Worm (Caenorhabditis elegans) whole organism, L3 larva: Measurements from ENCODE around the gene cnnm-5.
A peak's percentile ranks its signal among the peaks of the same experiment; 100 is the strongest.

Experiments used
- ZK546.5 ChIP-seq: sonication (generic microtip); optimal IDR thresholded peaks from 2 replicates; lab custom pipeline; 2017; ENCODE audit warnings: missing biosample characterization, missing genetic modification characterization
- aly-2 ChIP-seq: fragments of 150-350 bp; optimal IDR thresholded peaks from 2 replicates; lab custom pipeline; 2014; ENCODE audit warnings: missing biosample characterization, missing genetic modification characterization
- ama-1 ChIP-seq: fragments of 150-350 bp; optimal IDR thresholded peaks from 2 replicates; lab custom pipeline; 2018
- ceh-16 ChIP-seq: sonication (generic microtip); optimal IDR thresholded peaks from 2 replicates; lab custom pipeline; 2017; ENCODE audit warnings: missing biosample characterization, missing genetic modification characterization
- ceh-28 ChIP-seq: fragments of 150-350 bp; optimal IDR thresholded peaks from 2 replicates; lab custom pipeline; 2014; ENCODE audit warnings: missing biosample characterization, missing genetic modification reagents, missing genetic modification characterization
- ceh-82 ChIP-seq: fragments of 150-350 bp; optimal IDR thresholded peaks from 2 replicates; lab custom pipeline; 2014; ENCODE audit warnings: missing biosample characterization, missing genetic modification characterization
- daf-12 ChIP-seq: fragments of 150-350 bp; optimal IDR thresholded peaks from 2 replicates; lab custom pipeline; 2014; ENCODE audit warnings: missing biosample characterization, missing genetic modification reagents, missing genetic modification characterization
- egl-5 ChIP-seq: fragments of 150-350 bp; optimal IDR thresholded peaks from 2 replicates; lab custom pipeline; 2017; ENCODE audit warnings: missing biosample characterization, missing genetic modification reagents, missing genetic modification characterization, inconsistent platforms
- elt-1 ChIP-seq: fragments of 150-350 bp; optimal IDR thresholded peaks from 2 replicates; lab custom pipeline; 2014; ENCODE audit warnings: missing biosample characterization, missing genetic modification characterization
- elt-2 ChIP-seq: sonication (generic microtip); optimal IDR thresholded peaks from 2 replicates; lab custom pipeline; 2016; ENCODE audit warnings: missing genetic modification reagents, mild to moderate bottlenecking, missing genetic modification characterization, missing compliant biosample characterization
- elt-3 ChIP-seq, 3 experiments: fragments of 150-350 bp in 1 of 3; sonication (generic microtip) in 2 of 3; optimal IDR thresholded peaks; 2 replicates in 2 of 3; 4 replicates in 1 of 3; lab custom pipeline; 2014 to 2017; ENCODE audit warnings: missing biosample characterization in 3 of 3, missing genetic modification characterization in 3 of 3
- eor-1 ChIP-seq, 2 experiments: fragments of 150-350 bp; optimal IDR thresholded peaks; 2 replicates each; lab custom pipeline; 2014 to 2018; ENCODE audit warnings: missing biosample characterization in 2 of 2, missing genetic modification characterization in 2 of 2
- fkh-10 ChIP-seq: sonication (generic microtip); optimal IDR thresholded peaks from 2 replicates; lab custom pipeline; 2017; ENCODE audit warnings: missing biosample characterization, missing genetic modification reagents, missing genetic modification characterization
- fos-1 ChIP-seq: fragments of 150-350 bp; optimal IDR thresholded peaks from 2 replicates; lab custom pipeline; 2014; ENCODE audit warnings: missing biosample characterization, missing genetic modification characterization
- hmg-11 ChIP-seq: sonication (generic microtip); optimal IDR thresholded peaks from 2 replicates; lab custom pipeline; 2016; ENCODE audit warnings: missing genetic modification characterization, missing compliant biosample characterization
- lin-15B ChIP-seq: fragments of 150-350 bp; optimal IDR thresholded peaks from 2 replicates; lab custom pipeline; 2014; ENCODE audit warnings: missing biosample characterization, missing genetic modification characterization
- lin-39 ChIP-seq: fragments of 150-350 bp; optimal IDR thresholded peaks from 2 replicates; lab custom pipeline; 2018; ENCODE audit warnings: missing biosample characterization, missing genetic modification reagents, missing genetic modification characterization
- mdl-1 ChIP-seq: fragments of 150-350 bp; optimal IDR thresholded peaks from 2 replicates; lab custom pipeline; 2014; ENCODE audit warnings: missing biosample characterization, missing genetic modification characterization
- mml-1 ChIP-seq: fragments of 150-350 bp; sonication (generic microtip); optimal IDR thresholded peaks from 3 replicates; lab custom pipeline; 2014; ENCODE audit warnings: missing biosample characterization, missing genetic modification characterization
- nhr-23 ChIP-seq: fragments of 150-350 bp; optimal IDR thresholded peaks from 2 replicates; lab custom pipeline; 2014; ENCODE audit warnings: missing biosample characterization, missing genetic modification reagents, missing genetic modification characterization
- nhr-237 ChIP-seq: fragments of 150-350 bp; optimal IDR thresholded peaks from 2 replicates; lab custom pipeline; 2014; ENCODE audit warnings: missing biosample characterization, missing genetic modification characterization
- nhr-25 ChIP-seq: sonication (generic microtip); optimal IDR thresholded peaks from 2 replicates; lab custom pipeline; 2017; ENCODE audit warnings: missing biosample characterization, missing genetic modification characterization
- nhr-28 ChIP-seq: fragments of 150-350 bp; optimal IDR thresholded peaks from 2 replicates; lab custom pipeline; 2014; ENCODE audit warnings: missing biosample characterization, missing genetic modification characterization
- nhr-43 ChIP-seq: sonication (generic microtip); optimal IDR thresholded peaks from 2 replicates; lab custom pipeline; 2016; ENCODE audit warnings: mild to moderate bottlenecking, missing genetic modification characterization, missing compliant biosample characterization; ENCODE audit not compliant: poor library complexity, severe bottlenecking
- nhr-67 ChIP-seq: fragments of 150-350 bp; optimal IDR thresholded peaks from 2 replicates; lab custom pipeline; 2014; ENCODE audit warnings: missing biosample characterization, missing genetic modification characterization
- nhr-76 ChIP-seq: fragments of 150-350 bp; sonication (generic microtip); optimal IDR thresholded peaks from 5 replicates; lab custom pipeline; 2014; ENCODE audit warnings: missing biosample characterization, missing genetic modification characterization
- nhr-77 ChIP-seq: fragments of 150-350 bp; optimal IDR thresholded peaks from 2 replicates; lab custom pipeline; 2014; ENCODE audit warnings: missing biosample characterization, missing genetic modification characterization
- pha-4 ChIP-seq: fragments of 150-350 bp; optimal IDR thresholded peaks from 2 replicates; lab custom pipeline; 2014; ENCODE audit warnings: missing biosample characterization, missing genetic modification reagents, missing genetic modification characterization
- pqm-1 ChIP-seq: fragments of 150-350 bp; optimal IDR thresholded peaks from 2 replicates; lab custom pipeline; 2017; ENCODE audit warnings: missing biosample characterization, missing genetic modification characterization, inconsistent platforms
- snpc-4 ChIP-seq: fragments of 150-350 bp; optimal IDR thresholded peaks from 2 replicates; lab custom pipeline; 2014; ENCODE audit warnings: missing biosample characterization, missing genetic modification characterization
- tbx-2 ChIP-seq: sonication (generic microtip); optimal IDR thresholded peaks from 2 replicates; lab custom pipeline; 2016; ENCODE audit warnings: mild to moderate bottlenecking, missing genetic modification characterization, missing compliant biosample characterization
- unc-39 ChIP-seq: sonication (generic microtip); optimal IDR thresholded peaks from 4 replicates; lab custom pipeline; 2017; ENCODE audit warnings: missing biosample characterization, missing genetic modification characterization
- zag-1 ChIP-seq: fragments of 150-350 bp; optimal IDR thresholded peaks from 2 replicates; lab custom pipeline; 2014; ENCODE audit warnings: missing biosample characterization, missing genetic modification characterization

cnnm-5 gene

DNA sequence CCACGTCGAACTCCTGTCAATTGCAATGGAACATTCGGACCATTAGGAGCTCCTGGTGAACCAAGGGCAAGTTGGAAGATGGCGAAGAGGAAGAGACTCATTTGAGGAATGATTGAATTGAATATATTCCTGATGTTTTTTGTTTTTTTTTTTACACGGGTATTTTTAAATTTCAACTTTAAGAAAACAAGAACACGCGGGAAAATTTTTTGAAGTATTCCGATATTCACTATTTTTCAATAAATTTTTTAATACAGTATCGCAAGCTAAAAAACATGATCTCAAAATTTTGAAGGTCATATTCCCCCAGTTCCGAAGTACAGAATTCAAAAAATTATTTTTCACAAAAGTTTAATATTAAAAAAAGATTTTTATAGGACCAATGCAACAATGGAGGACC lies at the start of gene cnnm-5:
Gene cnnm-5 (minus strand): TSS at position 101 of the 400 bp plus-strand sequence.
- TF ChIP-seq eor-1 (tag; optimal IDR thresholded peaks at IDR 0.05; lab: Kevin White, UChicago), result no peak
- TF ChIP-seq fkh-10 (GFP tag; lab: Kevin White, UChicago), result no peak
- no peak for TF ChIP-seq nhr-67 (tag; lab: Kevin White, UChicago)
- no peak for TF ChIP-seq snpc-4 (tag; lab: Kevin White, UChicago)

DNA sequence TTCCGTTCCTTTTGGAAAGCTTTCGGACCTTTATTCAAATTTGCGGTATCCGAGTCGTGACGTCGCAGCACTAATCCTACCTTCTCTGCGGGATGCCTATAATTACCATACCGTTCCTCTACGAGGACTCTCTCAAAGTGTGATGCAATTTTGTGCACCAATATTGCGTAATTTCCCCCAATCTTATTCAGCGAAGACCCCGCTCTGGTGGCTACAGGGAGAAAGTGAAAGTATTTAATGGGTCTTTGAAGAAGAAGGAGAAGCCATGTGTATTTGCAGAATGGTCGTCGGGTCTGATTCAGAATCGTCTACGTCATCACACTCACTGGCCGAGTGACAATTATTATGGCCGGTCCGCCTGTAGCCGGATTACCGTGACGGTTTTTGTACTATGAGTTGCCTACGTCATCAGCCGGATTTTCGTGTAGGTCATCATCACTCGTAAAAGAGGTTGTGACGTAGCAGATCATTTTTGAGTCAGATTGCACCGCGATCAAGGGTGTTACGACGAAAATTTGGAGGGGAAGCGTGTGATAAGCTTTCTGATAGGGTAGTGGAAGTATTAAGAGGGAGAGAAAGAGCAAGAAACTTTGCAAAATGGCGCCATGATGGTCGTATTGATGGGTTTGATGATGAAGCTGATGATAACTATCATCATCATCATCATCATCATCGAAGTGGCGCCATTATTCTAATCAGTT lies 47.3 kb upstream of the cnnm-5 start:
- TF ChIP-seq ZK546.5 (tag; lab: Kevin White, UChicago) (no peak), ceh-82 (no peak), mml-1 (tag; lab: Kevin White, UChicago) (no peak), pqm-1 (tag; lab: Kevin White, UChicago) (peak; percentile 60), nhr-67 (tag; lab: Kevin White, UChicago) (no peak), nhr-25 (tag; lab: Kevin White, UChicago) (peak; percentile 47), elt-3 (tag; optimal IDR thresholded peaks at IDR 0.05; lab: Kevin White, UChicago) (no peak), daf-12 (no peak), unc-39 (tag; lab: Kevin White, UChicago) (no peak), nhr-23 (tag; lab: Kevin White, UChicago) (no peak), fkh-10 (GFP tag; lab: Kevin White, UChicago) (no peak), lin-39 (tag; lab: Kevin White, UChicago) (no peak), elt-1 (no peak), nhr-237 (tag; lab: Kevin White, UChicago) (no peak), nhr-28 (tag; lab: Kevin White, UChicago) (no peak), aly-2 (tag; lab: Kevin White, UChicago) (no peak), zag-1 (tag; lab: Kevin White, UChicago) (no peak), pha-4 (no peak), fos-1 (tag; lab: Kevin White, UChicago) (no peak), elt-2 (tag; lab: Kevin White, UChicago) (peak; percentile 61), nhr-77 (no peak), snpc-4 (tag; lab: Kevin White, UChicago) (no peak), lin-15B (tag; lab: Kevin White, UChicago) (no peak), ama-1 (lab: Kevin White, UChicago) (no peak), ceh-16 (tag; lab: Kevin White, UChicago) (no peak)

DNA sequence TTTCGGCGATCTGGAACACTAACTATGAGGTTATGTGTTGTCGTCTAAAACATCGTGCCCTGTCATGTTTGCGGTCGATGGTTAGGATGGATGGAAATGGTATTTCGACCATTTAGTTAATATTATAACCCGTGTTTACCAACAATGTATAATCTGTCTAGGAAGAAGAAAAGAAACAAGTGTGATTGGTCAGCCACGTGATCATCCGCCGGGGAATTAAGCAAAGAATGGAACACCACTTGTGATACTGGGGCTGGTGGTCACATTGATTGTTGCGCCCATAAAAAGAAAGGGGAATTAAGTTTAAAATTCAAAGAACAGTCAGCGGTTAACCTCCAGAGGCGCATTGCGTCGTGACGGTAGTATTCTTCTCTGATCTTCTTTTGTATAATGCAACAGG lies 46.6 kb upstream of the cnnm-5 start:
- peak; percentile 43 for TF ChIP-seq nhr-23 (tag; lab: Kevin White, UChicago)
- peak; percentile 55 for TF ChIP-seq pha-4
- TF ChIP-seq nhr-43 (tag; lab: Kevin White, UChicago), result peak; percentile 53
- TF ChIP-seq nhr-237 (tag; lab: Kevin White, UChicago), result no peak
- TF ChIP-seq nhr-25 (tag; lab: Kevin White, UChicago), result peak; percentile 69
- TF ChIP-seq tbx-2, result no peak
- no peak for TF ChIP-seq hmg-11 (tag; lab: Kevin White, UChicago)
- TF ChIP-seq egl-5 (tag; lab: Kevin White, UChicago), result peak; percentile 56
- TF ChIP-seq elt-2 (tag; lab: Kevin White, UChicago), result peak; percentile 58
- TF ChIP-seq, all 47 proteins: peak for 6

DNA sequence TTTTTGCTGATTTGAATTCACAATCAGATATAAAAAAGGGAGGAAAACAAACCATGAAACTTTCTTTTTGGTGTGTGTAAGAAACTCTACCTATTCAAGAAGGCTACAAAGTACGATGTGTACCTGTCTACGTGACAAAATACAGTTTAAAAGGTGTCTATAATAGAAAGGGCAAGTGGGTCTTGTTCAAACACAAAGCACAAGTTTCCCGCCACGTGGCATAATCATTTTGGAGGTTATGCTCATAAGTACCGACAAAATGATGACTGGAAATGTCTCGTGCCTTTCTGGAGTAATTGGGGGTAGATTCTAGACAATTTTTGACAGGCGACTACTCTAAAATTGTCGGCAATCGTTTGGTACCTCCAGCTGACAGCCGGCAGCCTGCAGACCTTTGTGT lies 45.9 kb upstream of the cnnm-5 start:
- TF ChIP-seq nhr-76 (tag; lab: Kevin White, UChicago) (no peak), elt-2 (tag; lab: Kevin White, UChicago) (peak; percentile 45), pha-4 (peak; percentile 34), fos-1 (tag; lab: Kevin White, UChicago) (no peak)

ce11 chrIII:3874492-3874891 lies 45.5 kb upstream of the cnnm-5 start:
- TF ChIP-seq mdl-1 (no peak), hmg-11 (tag; lab: Kevin White, UChicago) (no peak), nhr-77 (no peak), nhr-25 (tag; lab: Kevin White, UChicago) (peak; percentile 69), elt-3 (tag; optimal IDR thresholded peaks at IDR 0.05; lab: Kevin White, UChicago) (no peak), ceh-28 (no peak), unc-39 (tag; lab: Kevin White, UChicago) (no peak)
